Fruit fly (Drosophila melanogaster): Measurements from ENCODE around the gene CCAP.

DNA sequence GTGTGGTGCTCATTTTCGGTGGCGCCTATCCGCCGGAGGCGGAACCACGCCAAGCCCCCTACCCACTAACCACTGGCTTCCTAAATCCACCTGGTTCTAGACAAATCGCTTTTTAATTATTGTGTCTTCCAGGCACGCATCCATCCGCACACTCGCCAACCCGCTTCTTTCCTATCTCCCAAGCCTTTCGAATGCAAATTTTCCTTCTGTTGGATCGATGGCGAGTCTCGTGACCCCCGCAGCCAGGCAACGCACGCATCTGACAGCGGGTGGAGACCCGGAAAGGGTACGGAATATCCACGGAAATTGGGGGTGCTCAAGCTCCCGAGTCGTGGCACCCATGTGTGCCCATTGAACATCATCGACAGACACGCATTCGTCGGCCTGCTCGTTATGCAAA lies 5.3 kb upstream of the CCAP start, which contains the start of gene CG13842:
- TF ChIP-seq CG10348 (GFP tag; IDR thresholded peaks at IDR 0.05) (no peak), CG34367 (tag; optimal IDR thresholded peaks at IDR 0.05) (no peak), Snoo (tag; optimal IDR thresholded peaks at IDR 0.05) (no peak), CG32121 (GFP tag; IDR thresholded peaks at IDR 0.05) (no peak)

Data from whole organism, pupa.